Worm (Caenorhabditis elegans) whole organism, L1 larva: ENCODE results near the gene C18D4.12.

Source experiments
- C04F5.9 ChIP-seq: sonication (generic microtip); optimal IDR thresholded peaks from 2 replicates; lab custom pipeline; 2016; ENCODE audit warnings: missing genetic modification characterization, missing compliant biosample characterization
- F16B12.6 ChIP-seq: fragments of 150-350 bp; optimal IDR thresholded peaks from 2 replicates; lab custom pipeline; 2014; ENCODE audit warnings: missing biosample characterization, missing genetic modification characterization
- aha-1 ChIP-seq: fragments of 150-350 bp; optimal IDR thresholded peaks from 2 replicates; lab custom pipeline; 2014; ENCODE audit warnings: missing biosample characterization, missing genetic modification characterization
- aly-2 ChIP-seq: fragments of 150-350 bp; optimal IDR thresholded peaks from 2 replicates; lab custom pipeline; 2014; ENCODE audit warnings: missing biosample characterization, missing genetic modification characterization
- ceh-90 ChIP-seq: sonication (generic microtip); optimal IDR thresholded peaks from 2 replicates; lab custom pipeline; 2016; ENCODE audit warnings: missing genetic modification characterization, missing compliant biosample characterization
- ces-1 ChIP-seq: fragments of 150-350 bp; optimal IDR thresholded peaks from 2 replicates; lab custom pipeline; 2014; ENCODE audit warnings: missing biosample characterization, missing genetic modification reagents, missing genetic modification characterization
- dpl-1 ChIP-seq, 3 experiments: fragments of 150-350 bp in 2 of 3; sonication (generic microtip) in 1 of 3; optimal IDR thresholded peaks; 2 replicates each; lab custom pipeline; 2014 to 2017; ENCODE audit warnings: missing biosample characterization in 3 of 3, missing genetic modification characterization in 3 of 3, missing genetic modification reagents in 3 of 3
- dsc-1 ChIP-seq: sonication (generic microtip); optimal IDR thresholded peaks from 2 replicates; lab custom pipeline; 2016; ENCODE audit warnings: mild to moderate bottlenecking, missing genetic modification characterization, missing compliant biosample characterization
- efl-3 ChIP-seq: fragments of 200-800 bp; sonication (Bioruptor generic); optimal IDR thresholded peaks from 2 replicates; lab custom pipeline; 2018; ENCODE audit warnings: mild to moderate bottlenecking, missing genetic modification characterization, missing compliant biosample characterization
- egl-13 ChIP-seq: sonication (generic microtip); optimal IDR thresholded peaks from 2 replicates; lab custom pipeline; 2016; ENCODE audit warnings: missing genotype, missing genetic modification reagents, missing genetic modification characterization, missing compliant biosample characterization
- egl-27 ChIP-seq, 2 experiments: fragments of 150-350 bp in 1 of 2; sonication (generic microtip); optimal IDR thresholded peaks; 3 replicates each; lab custom pipeline; 2017 to 2018; ENCODE audit warnings: missing biosample characterization in 2 of 2, missing genetic modification characterization in 2 of 2, missing genetic modification reagents in 2 of 2
- elt-2 ChIP-seq: sonication (generic microtip); optimal IDR thresholded peaks from 2 replicates; lab custom pipeline; 2016; ENCODE audit warnings: missing genetic modification characterization, mild to moderate bottlenecking, inconsistent platforms, missing compliant biosample characterization, missing genetic modification reagents
- elt-3 ChIP-seq, 6 experiments: fragments of 150-350 bp in 1 of 6; sonication (generic microtip); optimal IDR thresholded peaks; 2 replicates each; lab custom pipeline; 2017 to 2018; ENCODE audit warnings: missing biosample characterization in 6 of 6, missing genetic modification characterization in 6 of 6, inconsistent platforms in 1 of 6
- fkh-10 ChIP-seq: sonication (generic microtip); optimal IDR thresholded peaks from 2 replicates; lab custom pipeline; 2017; ENCODE audit warnings: missing biosample characterization, missing genetic modification reagents, missing genetic modification characterization
- fos-1 ChIP-seq: fragments of 150-350 bp; optimal IDR thresholded peaks from 2 replicates; lab custom pipeline; 2014; ENCODE audit warnings: missing biosample characterization, missing genetic modification characterization
- grh-1 ChIP-seq: fragments of 200-800 bp; sonication (Bioruptor generic); IDR thresholded peaks from 2 replicates; pipeline ENCODE4 v1.3.6; 2022; ENCODE audit warnings: missing genetic modification reagents, missing genetic modification characterization, missing compliant biosample characterization
- hlh-4 ChIP-seq: sonication (generic microtip); optimal IDR thresholded peaks from 2 replicates; lab custom pipeline; 2016; ENCODE audit warnings: mild to moderate bottlenecking, missing genetic modification characterization, missing compliant biosample characterization
- isw-1 ChIP-seq: fragments of 200-800 bp; sonication (Bioruptor generic); IDR thresholded peaks from 2 replicates; pipeline ENCODE4 v1.3.6; 2022; ENCODE audit warnings: missing genetic modification characterization, missing compliant biosample characterization
- jun-1 ChIP-seq: fragments of 150-350 bp; optimal IDR thresholded peaks from 2 replicates; lab custom pipeline; 2014; ENCODE audit warnings: missing biosample characterization, missing genetic modification reagents, missing genetic modification characterization
- lin-14 ChIP-seq: fragments of 200-800 bp; sonication (Bioruptor generic); optimal IDR thresholded peaks from 2 replicates; lab custom pipeline; 2018; ENCODE audit warnings: mild to moderate bottlenecking, missing genetic modification characterization, moderate library complexity, missing compliant biosample characterization
- mdl-1 ChIP-seq, 2 experiments: fragments of 150-350 bp; optimal IDR thresholded peaks; 2 replicates each; lab custom pipeline; 2014 to 2017; ENCODE audit warnings: missing biosample characterization in 2 of 2, missing genetic modification characterization in 2 of 2, inconsistent platforms in 1 of 2
- mep-1 ChIP-seq: fragments of 150-350 bp; optimal IDR thresholded peaks from 2 replicates; lab custom pipeline; 2014; ENCODE audit warnings: missing biosample characterization, missing genetic modification characterization
- nhr-11 ChIP-seq: fragments of 150-350 bp; optimal IDR thresholded peaks from 2 replicates; lab custom pipeline; 2014; ENCODE audit warnings: missing biosample characterization, missing genetic modification characterization
- nhr-12 ChIP-seq: sonication (generic microtip); optimal IDR thresholded peaks from 2 replicates; lab custom pipeline; 2017; ENCODE audit warnings: missing biosample characterization, missing genetic modification characterization
- nhr-237 ChIP-seq: fragments of 150-350 bp; optimal IDR thresholded peaks from 2 replicates; lab custom pipeline; 2014; ENCODE audit warnings: missing biosample characterization, missing genetic modification characterization
- nhr-47 ChIP-seq: sonication (generic microtip); optimal IDR thresholded peaks from 2 replicates; lab custom pipeline; 2016; ENCODE audit warnings: mild to moderate bottlenecking, missing genetic modification characterization, moderate library complexity, missing compliant biosample characterization
- nhr-76 ChIP-seq: sonication (generic microtip); optimal IDR thresholded peaks from 2 replicates; lab custom pipeline; 2017; ENCODE audit warnings: missing biosample characterization, missing genetic modification characterization
- nhr-77 ChIP-seq: fragments of 150-350 bp; optimal IDR thresholded peaks from 2 replicates; lab custom pipeline; 2014; ENCODE audit warnings: missing biosample characterization, missing genetic modification characterization
- nhr-90 ChIP-seq: sonication (generic microtip); optimal IDR thresholded peaks from 2 replicates; lab custom pipeline; 2016; ENCODE audit warnings: mild to moderate bottlenecking, missing genetic modification characterization, missing compliant biosample characterization; ENCODE audit not compliant: poor library complexity
- snpc-4 ChIP-seq: fragments of 150-350 bp; optimal IDR thresholded peaks from 2 replicates; lab custom pipeline; 2014; ENCODE audit warnings: missing biosample characterization, missing genetic modification characterization
- snu-23 ChIP-seq: sonication (generic microtip); optimal IDR thresholded peaks from 2 replicates; lab custom pipeline; 2016; ENCODE audit warnings: missing genetic modification characterization, missing compliant biosample characterization
- sup-37 ChIP-seq: fragments of 200-800 bp; sonication (Bioruptor generic); optimal IDR thresholded peaks from 2 replicates; lab custom pipeline; 2018; ENCODE audit warnings: mild to moderate bottlenecking, missing genetic modification characterization, missing compliant biosample characterization
- swsn-7 ChIP-seq: sonication (generic microtip); optimal IDR thresholded peaks from 2 replicates; lab custom pipeline; 2016; ENCODE audit warnings: missing genetic modification characterization, missing compliant biosample characterization
- tlp-1 ChIP-seq: fragments of 150-350 bp; optimal IDR thresholded peaks from 2 replicates; lab custom pipeline; 2014; ENCODE audit warnings: missing biosample characterization, missing genetic modification characterization
- unc-30 ChIP-seq: sonication (generic microtip); optimal IDR thresholded peaks from 2 replicates; lab custom pipeline; 2017; ENCODE audit warnings: missing biosample characterization, missing genetic modification characterization
- xbp-1 ChIP-seq: sonication (generic microtip); optimal IDR thresholded peaks from 2 replicates; lab custom pipeline; 2016; ENCODE audit warnings: missing genetic modification characterization, missing compliant biosample characterization
- zip-4 ChIP-seq: fragments of 200-800 bp; sonication (Bioruptor generic); optimal IDR thresholded peaks from 2 replicates; lab custom pipeline; 2018; ENCODE audit warnings: mild to moderate bottlenecking, missing genetic modification characterization, moderate library complexity, missing compliant biosample characterization
- ztf-11 ChIP-seq, 2 experiments: sonication (generic microtip); optimal IDR thresholded peaks; 2 replicates each; lab custom pipeline; 2016 to 2017; ENCODE audit warnings: missing genetic modification characterization in 2 of 2, missing biosample characterization in 1 of 2, missing compliant biosample characterization in 1 of 2
- ztf-4 ChIP-seq: fragments of 150-350 bp; optimal IDR thresholded peaks from 2 replicates; lab custom pipeline; 2014; ENCODE audit warnings: missing biosample characterization, missing genetic modification characterization

Gene C18D4.12

DNA sequence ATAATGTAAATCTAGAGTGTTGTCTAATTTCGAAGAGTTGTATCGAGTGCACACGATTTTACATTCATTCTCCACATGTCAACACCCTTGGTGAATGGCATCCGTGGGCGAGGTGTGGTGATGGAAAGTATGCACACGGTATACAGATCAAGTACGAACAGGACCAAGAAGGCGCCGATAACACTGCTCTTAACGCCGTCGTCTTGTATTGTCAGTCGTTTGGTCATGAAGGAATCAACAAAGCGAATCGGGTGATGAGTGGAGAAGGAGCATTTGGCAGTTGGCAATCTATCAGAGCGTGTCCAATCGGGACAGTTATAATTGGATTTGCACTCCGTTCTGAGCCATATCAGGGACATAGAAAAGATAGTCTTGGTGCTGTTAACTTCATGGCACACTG lies 2.8 kb upstream of the C18D4.12 start:
- TF ChIP-seq fos-1 (no peak), fkh-10 (GFP tag; lab: Kevin White, UChicago) (no peak), egl-13 (no peak), sup-37 (no peak), zip-4 (GFP tag; lab: Kevin White, UChicago) (no peak), C04F5.9 (tag; lab: Kevin White, UChicago) (no peak), nhr-11 (tag; lab: Kevin White, UChicago) (no peak)

DNA sequence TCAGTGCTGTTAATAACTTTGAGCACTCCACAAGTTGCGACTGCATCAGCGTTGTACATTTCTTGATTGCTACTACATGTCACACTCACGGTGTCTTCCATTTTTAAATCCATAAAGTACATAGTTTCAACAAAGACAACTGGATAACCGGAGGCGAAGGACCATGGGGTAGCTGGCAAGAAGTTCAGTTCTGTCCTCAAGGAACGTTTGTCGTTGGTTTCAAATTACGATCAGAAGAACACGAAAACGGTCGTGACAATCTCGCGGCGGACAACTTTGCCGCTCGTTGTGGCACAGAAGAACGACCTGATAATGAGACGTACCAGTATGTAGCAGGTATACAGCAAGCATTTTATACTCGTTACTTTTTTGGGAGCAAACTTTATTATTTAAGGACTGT lies 2.3 kb upstream of the C18D4.12 start, which contains the start of gene C18D4.3:
Gene C18D4.3, minus strand, starts transcription at position 101 of the 400 bp plus-strand sequence.
- TF ChIP-seq snpc-4 (tag; lab: Kevin White, UChicago): no peak

DNA sequence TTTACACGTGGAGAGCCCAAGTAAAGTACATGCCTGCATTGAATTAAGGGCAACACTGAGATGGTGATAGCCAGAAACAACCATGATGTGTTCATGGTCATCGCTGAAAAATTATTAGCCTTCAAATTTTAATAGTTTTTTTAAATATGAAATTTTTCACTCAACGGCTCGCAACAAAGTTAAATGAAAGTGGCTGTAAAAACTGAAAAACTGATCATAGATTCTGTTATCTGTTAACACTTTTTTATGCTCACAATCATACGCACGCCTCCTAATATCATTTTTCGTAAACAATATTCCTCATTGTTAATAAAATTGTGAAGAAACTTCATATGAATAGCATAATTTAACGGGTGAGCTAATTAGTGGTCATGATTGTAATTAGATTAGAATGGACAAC lies 1.0 kb upstream of the C18D4.12 start, which contains the start of gene C18D4.4:
Gene C18D4.4, minus strand, starts transcription at position 101 of the 400 bp plus-strand sequence.
- TF ChIP-seq nhr-77 (tag; lab: Kevin White, UChicago) (no peak), elt-2 (no peak), mdl-1 (tag; optimal IDR thresholded peaks at IDR 0.05; lab: Kevin White, UChicago) (no peak), egl-27 (tag; optimal IDR thresholded peaks at IDR 0.05; lab: Kevin White, UChicago) (no peak), grh-1 (GFP tag; lab: Robert Waterston, UW) (no peak), egl-13 (no peak)
- TF ChIP-seq, all 84 proteins: peak for 0

DNA sequence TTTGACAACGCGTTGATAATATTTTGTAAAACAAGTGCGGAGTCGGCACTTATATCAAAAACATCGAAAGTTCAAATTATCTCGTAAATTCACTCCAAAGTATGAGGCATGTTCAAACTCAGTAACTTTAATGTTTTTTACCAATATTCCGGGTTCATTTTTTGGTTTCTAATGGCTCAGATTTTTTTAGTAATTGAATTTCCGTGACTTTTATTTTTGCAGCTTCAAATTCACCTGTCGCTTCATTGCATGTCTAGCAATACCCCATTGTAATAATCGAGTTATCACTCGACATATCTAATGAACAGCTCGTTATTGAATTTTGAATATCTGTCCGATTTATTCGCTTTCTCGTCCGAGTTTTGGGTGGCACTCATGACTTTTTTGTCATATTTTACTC lies 2.7 kb downstream of the C18D4.12 start, which contains the start of gene srz-90:
Gene srz-90, plus strand, starts transcription at position 301 of the 400 bp plus-strand sequence.
- TF ChIP-seq snu-23 (GFP tag; lab: Kevin White, UChicago) (no peak), lin-14 (GFP tag; lab: Kevin White, UChicago) (no peak), nhr-90 (no peak), dsc-1 (no peak), fkh-10 (GFP tag; lab: Kevin White, UChicago) (no peak), ceh-90 (tag; lab: Kevin White, UChicago) (no peak), swsn-7 (tag; lab: Kevin White, UChicago) (no peak), nhr-77 (tag; lab: Kevin White, UChicago) (no peak), xbp-1 (tag; lab: Kevin White, UChicago) (no peak), elt-3 (tag; optimal IDR thresholded peaks at IDR 0.05; lab: Kevin White, UChicago) (no peak), nhr-237 (tag; lab: Kevin White, UChicago) (no peak), dpl-1 (GFP tag; optimal IDR thresholded peaks at IDR 0.05; lab: Kevin White, UChicago) (no peak), aha-1 (tag; lab: Kevin White, UChicago) (no peak), ztf-11 (tag; optimal IDR thresholded peaks at IDR 0.05; lab: Kevin White, UChicago) (no peak), mep-1 (no peak), nhr-12 (tag; lab: Kevin White, UChicago) (no peak), C04F5.9 (tag; lab: Kevin White, UChicago) (no peak)

DNA sequence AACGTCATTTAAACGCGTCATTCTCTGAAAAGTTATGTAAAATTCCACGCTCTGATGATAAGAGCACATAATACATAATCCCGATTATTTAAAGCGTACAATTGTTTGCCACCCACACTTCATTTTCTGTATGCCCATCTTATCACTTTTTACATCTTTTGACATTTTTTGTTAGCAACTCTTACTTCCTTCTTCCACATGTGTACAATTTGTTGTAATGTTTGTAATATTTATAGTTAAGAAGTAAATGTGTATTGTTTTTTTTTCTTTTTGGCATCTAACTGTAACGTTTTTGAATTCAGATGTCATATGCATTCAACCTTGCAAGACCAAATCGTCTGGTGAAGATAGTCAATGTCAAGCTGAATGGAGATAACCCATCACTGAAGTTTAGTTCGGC lies 9.7 kb downstream of the C18D4.12 start, which contains the start of gene fbxa-136:
Gene fbxa-136, plus strand, starts transcription at position 301 of the 400 bp plus-strand sequence.
- TF ChIP-seq swsn-7 (tag; lab: Kevin White, UChicago) (no peak), unc-30 (tag; lab: Kevin White, UChicago) (no peak), F16B12.6 (tag; lab: Kevin White, UChicago) (no peak), jun-1 (tag; lab: Kevin White, UChicago) (no peak)

DNA sequence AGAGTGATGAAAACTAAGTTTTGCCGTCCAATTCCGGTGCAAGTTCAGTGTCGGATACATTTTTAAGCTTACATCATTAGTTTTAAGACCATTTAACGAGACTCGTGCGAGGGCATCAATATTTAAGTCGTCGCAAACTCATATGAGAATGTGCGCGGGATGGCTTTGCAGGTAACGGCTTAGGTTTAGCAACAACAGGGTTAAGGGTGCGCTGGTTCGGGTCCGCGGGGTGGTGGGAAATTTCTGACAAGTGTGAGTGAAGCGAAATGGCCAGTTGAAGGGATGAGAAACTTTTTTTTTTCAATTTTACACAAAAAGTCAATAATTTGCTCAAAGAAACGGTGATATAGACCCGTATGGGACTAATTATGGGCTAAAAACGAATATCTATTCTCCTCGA lies 16.6 kb downstream of the C18D4.12 start:
- TF ChIP-seq grh-1 (GFP tag; lab: Robert Waterston, UW) (no peak), isw-1 (GFP tag; lab: Robert Waterston, UW) (no peak), hlh-4 (tag; lab: Kevin White, UChicago) (no peak), zip-4 (GFP tag; lab: Kevin White, UChicago) (no peak), aly-2 (tag; lab: Kevin White, UChicago) (no peak), tlp-1 (no peak), efl-3 (GFP tag; lab: Kevin White, UChicago) (no peak), snu-23 (GFP tag; lab: Kevin White, UChicago) (no peak), nhr-47 (no peak), ces-1 (no peak), nhr-76 (tag; lab: Kevin White, UChicago) (no peak), ztf-4 (no peak)
